Fruit fly (Drosophila melanogaster) whole organism, embryonic: ENCODE results near the gene Psn.

Experiments used
- Aef1 ChIP-seq: fragments of 200-800 bp; sonication (Bioruptor generic); IDR thresholded peaks from 3 replicates; pipeline ENCODE4 v1.3.6; 2022; ENCODE audit warnings: missing biosample characterization, missing genetic modification characterization
- C15 ChIP-seq: fragments of 200-800 bp; sonication (Bioruptor generic); IDR thresholded peaks from 3 replicates; pipeline ENCODE4 v1.3.6; 2022; ENCODE audit warnings: missing biosample characterization, missing genetic modification characterization
- CG10462 ChIP-seq: fragments of 200-800 bp; sonication (Bioruptor generic); optimal IDR thresholded peaks from 2 replicates; lab custom pipeline; 2016; ENCODE audit warnings: missing biosample characterization, missing genetic modification characterization
- CG12219 ChIP-seq: fragments of 200-800 bp; sonication (Bioruptor generic); optimal IDR thresholded peaks from 3 replicates; lab custom pipeline; 2018; ENCODE audit warnings: missing biosample characterization, mild to moderate bottlenecking, missing genetic modification characterization
- CG13123 ChIP-seq: fragments of 200-800 bp; sonication (Bioruptor generic); optimal IDR thresholded peaks from 2 replicates; lab custom pipeline; 2016; ENCODE audit warnings: missing biosample characterization, missing genetic modification characterization
- CG14014 ChIP-seq: fragments of 200-800 bp; sonication (Bioruptor generic); IDR thresholded peaks from 2 replicates; pipeline ENCODE4 v1.3.6; 2022; ENCODE audit warnings: missing biosample characterization, missing genetic modification characterization
- CG14860 ChIP-seq: fragments of 200-800 bp; sonication (Bioruptor generic); IDR thresholded peaks from 3 replicates; pipeline ENCODE4 v1.3.6; 2022; ENCODE audit warnings: missing biosample characterization, missing genetic modification characterization; ENCODE audit not compliant: partially characterized antibody
- CG16863 ChIP-seq: fragments of 200-800 bp; sonication (Bioruptor generic); optimal IDR thresholded peaks from 3 replicates; lab custom pipeline; 2016; ENCODE audit warnings: missing biosample characterization, missing genetic modification characterization
- CG18599 ChIP-seq: fragments of 200-800 bp; sonication (Bioruptor generic); optimal IDR thresholded peaks from 3 replicates; lab custom pipeline; 2017; ENCODE audit warnings: missing biosample characterization, missing genetic modification characterization, mild to moderate bottlenecking, moderate library complexity, missing genetic modification reagents
- CG2202 ChIP-seq: fragments of 200-800 bp; sonication (Bioruptor generic); optimal IDR thresholded peaks from 2 replicates; lab custom pipeline; 2018; ENCODE audit warnings: missing biosample characterization, mild to moderate bottlenecking, missing genetic modification characterization
- CG30020 ChIP-seq: fragments of 200-800 bp; optimal IDR thresholded peaks from 2 replicates; lab custom pipeline; 2019; ENCODE audit warnings: missing biosample characterization, mild to moderate bottlenecking, missing genetic modification characterization, moderate library complexity
- CG31224 ChIP-seq: fragments of 200-800 bp; sonication (Bioruptor generic); IDR thresholded peaks from 2 replicates; pipeline ENCODE4 v1.3.6; 2022; ENCODE audit warnings: missing biosample characterization, missing genetic modification characterization
- CG33213 ChIP-seq: fragments of 200-800 bp; sonication (Bioruptor generic); optimal IDR thresholded peaks from 3 replicates; lab custom pipeline; 2016; ENCODE audit warnings: missing biosample characterization, missing genetic modification characterization
- CG4360 ChIP-seq: fragments of 200-800 bp; sonication (Bioruptor generic); IDR thresholded peaks from 2 replicates; pipeline ENCODE4 v1.3.6; 2022; ENCODE audit warnings: missing biosample characterization, missing genetic modification characterization
- CG5245 ChIP-seq: fragments of 200-800 bp; sonication (Bioruptor generic); optimal IDR thresholded peaks from 3 replicates; lab custom pipeline; 2016; ENCODE audit warnings: missing biosample characterization, missing genetic modification characterization
- CG6272 ChIP-seq: fragments of 200-800 bp; sonication (Bioruptor generic); IDR thresholded peaks from 2 replicates; pipeline ENCODE4 v1.3.6; 2022; ENCODE audit warnings: missing biosample characterization, missing genetic modification characterization
- CG7786 ChIP-seq: fragments of 200-800 bp; sonication (Bioruptor generic); optimal IDR thresholded peaks from 2 replicates; lab custom pipeline; 2016; ENCODE audit warnings: missing biosample characterization, missing genetic modification characterization
- CG8388 ChIP-seq: fragments of 200-800 bp; sonication (Bioruptor generic); optimal IDR thresholded peaks from 2 replicates; lab custom pipeline; 2019; ENCODE audit warnings: missing biosample characterization, mild to moderate bottlenecking, missing genetic modification characterization, moderate library complexity
- CG8765 ChIP-seq: fragments of 200-800 bp; sonication (Bioruptor generic); IDR thresholded peaks from 2 replicates; pipeline ENCODE4 v1.3.6; 2022; ENCODE audit warnings: missing biosample characterization, missing genetic modification characterization
- CG9727 ChIP-seq: fragments of 200-800 bp; sonication (Bioruptor generic); optimal IDR thresholded peaks from 3 replicates; lab custom pipeline; 2017; ENCODE audit warnings: missing biosample characterization, mild to moderate bottlenecking, missing genetic modification characterization
- Eip74EF ChIP-seq, 2 experiments: fragments of 200-800 bp in 1 of 2; fragments of >200 bp in 1 of 2; sonication (Bioruptor generic) in 1 of 2; optimal IDR thresholded peaks; 2 replicates each; lab custom pipeline; 2017 to 2019; ENCODE audit warnings: missing biosample characterization in 2 of 2, missing genetic modification characterization in 2 of 2, mild to moderate bottlenecking in 1 of 2, moderate library complexity in 1 of 2
- Ets65A ChIP-seq: fragments of 200-800 bp; sonication (Bioruptor generic); peaks from one replicate; lab custom pipeline; 2016; ENCODE audit warnings: missing biosample characterization, missing genetic modification characterization
- HmgD ChIP-seq: fragments of 200-800 bp; sonication (Bioruptor generic); optimal IDR thresholded peaks from 3 replicates; lab custom pipeline; 2016; ENCODE audit warnings: missing biosample characterization, missing genetic modification characterization
- HmgZ ChIP-seq: fragments of 200-800 bp; sonication (Bioruptor generic); optimal IDR thresholded peaks from 2 replicates; lab custom pipeline; 2018; ENCODE audit warnings: missing biosample characterization, mild to moderate bottlenecking, missing genetic modification characterization
- Mad ChIP-seq: fragments of 200-800 bp; sonication (Bioruptor generic); optimal IDR thresholded peaks from 2 replicates; lab custom pipeline; 2016; ENCODE audit warnings: missing biosample characterization, missing genetic modification characterization
- Med ChIP-seq: fragments of 200-800 bp; sonication (Bioruptor generic); peaks from one replicate; lab custom pipeline; 2016; ENCODE audit warnings: missing biosample characterization, missing genetic modification characterization, mild to moderate bottlenecking, inconsistent platforms, moderate library complexity
- TFAM ChIP-seq: fragments of 200-800 bp; sonication (Bioruptor generic); optimal IDR thresholded peaks from 2 replicates; lab custom pipeline; 2017; ENCODE audit warnings: missing biosample characterization, missing genetic modification characterization, inconsistent platforms
- amos ChIP-seq: fragments of 200-800 bp; sonication (Bioruptor generic); IDR thresholded peaks from 2 replicates; pipeline ENCODE4 v1.3.6; 2022; ENCODE audit warnings: missing biosample characterization, missing genetic modification characterization; ENCODE audit not compliant: partially characterized antibody
- aop ChIP-seq: fragments of 200-800 bp; sonication (Bioruptor generic); IDR thresholded peaks from 2 replicates; pipeline ENCODE4 v1.3.6; 2022; ENCODE audit warnings: missing biosample characterization, missing genetic modification characterization
- bab2 ChIP-seq: fragments of 200-800 bp; sonication (Bioruptor generic); optimal IDR thresholded peaks from 2 replicates; lab custom pipeline; 2016; ENCODE audit warnings: missing biosample characterization, missing genetic modification characterization
- chinmo ChIP-seq: fragments of 200-800 bp; sonication (Bioruptor generic); IDR thresholded peaks from 4 replicates; pipeline ENCODE4 v1.3.6; 2022; ENCODE audit warnings: missing biosample characterization, missing genetic modification characterization; ENCODE audit not compliant: partially characterized antibody
- cwo ChIP-seq: fragments of 200-800 bp; sonication (Bioruptor generic); optimal IDR thresholded peaks from 3 replicates; lab custom pipeline; 2017; ENCODE audit warnings: missing biosample characterization, missing genetic modification characterization, mild to moderate bottlenecking, moderate library complexity, missing genetic modification reagents
- dan ChIP-seq: fragments of 200-800 bp; sonication (Bioruptor generic); IDR thresholded peaks from 2 replicates; pipeline ENCODE4 v1.3.6; 2022; ENCODE audit warnings: missing biosample characterization, missing genetic modification characterization
- dati ChIP-seq: fragments of 200-800 bp; sonication (Bioruptor generic); IDR thresholded peaks from 2 replicates; pipeline ENCODE4 v1.3.6; 2022; ENCODE audit warnings: missing biosample characterization, missing genetic modification characterization
- disco-r ChIP-seq: fragments of 200-800 bp; sonication (Bioruptor generic); optimal IDR thresholded peaks from 2 replicates; lab custom pipeline; 2016; ENCODE audit warnings: missing biosample characterization, missing genetic modification characterization
- dmrt99B ChIP-seq: fragments of 200-800 bp; sonication (Bioruptor generic); optimal IDR thresholded peaks from 2 replicates; lab custom pipeline; 2018; ENCODE audit warnings: missing biosample characterization, mild to moderate bottlenecking, missing genetic modification characterization, moderate library complexity
- dpn ChIP-seq, 2 experiments: fragments of 200-800 bp; sonication (Bioruptor generic); optimal IDR thresholded peaks; 3 replicates each; lab custom pipeline; 2016; ENCODE audit warnings: missing biosample characterization in 2 of 2, missing genetic modification characterization in 2 of 2
- emc ChIP-seq: fragments of 200-800 bp; sonication (Bioruptor generic); optimal IDR thresholded peaks from 2 replicates; lab custom pipeline; 2016; ENCODE audit warnings: missing biosample characterization, missing genetic modification characterization
- gcm ChIP-seq: fragments of 200-800 bp; sonication (Bioruptor generic); optimal IDR thresholded peaks from 2 replicates; lab custom pipeline; 2019; ENCODE audit warnings: missing biosample characterization, mild to moderate bottlenecking, missing genetic modification characterization, moderate library complexity
- gt ChIP-seq: fragments of 200-800 bp; sonication (Bioruptor generic); IDR thresholded peaks from 2 replicates; pipeline ENCODE4 v1.3.6; 2022; ENCODE audit warnings: missing biosample characterization, missing genetic modification characterization
- jing ChIP-seq: fragments of 200-800 bp; sonication (Bioruptor generic); optimal IDR thresholded peaks from 2 replicates; lab custom pipeline; 2018; ENCODE audit warnings: missing biosample characterization, mild to moderate bottlenecking, missing genetic modification characterization
- nmo ChIP-seq: fragments of 200-800 bp; sonication (Bioruptor generic); optimal IDR thresholded peaks from 2 replicates; lab custom pipeline; 2018; ENCODE audit warnings: missing biosample characterization, mild to moderate bottlenecking, missing genetic modification characterization, moderate library complexity
- nom ChIP-seq: fragments of 200-800 bp; sonication (Bioruptor generic); optimal IDR thresholded peaks from 2 replicates; lab custom pipeline; 2017; ENCODE audit warnings: missing biosample characterization, missing genetic modification characterization, mild to moderate bottlenecking, moderate library complexity, missing genetic modification reagents
- otp ChIP-seq: fragments of 200-800 bp; sonication (Bioruptor generic); IDR thresholded peaks from 3 replicates; pipeline ENCODE4, ENCODE4 v1.3.6; 2022; ENCODE audit warnings: missing biosample characterization, missing genetic modification characterization
- repo ChIP-seq: fragments of 200-800 bp; sonication (Bioruptor generic); optimal IDR thresholded peaks from 2 replicates; lab custom pipeline; 2016; ENCODE audit warnings: missing biosample characterization, missing genetic modification characterization
- salm ChIP-seq: fragments of 200-800 bp; sonication (Bioruptor generic); optimal IDR thresholded peaks from 2 replicates; lab custom pipeline; 2018; ENCODE audit warnings: missing biosample characterization, mild to moderate bottlenecking, missing genetic modification characterization
- tio ChIP-seq: fragments of 200-800 bp; sonication (Bioruptor generic); optimal IDR thresholded peaks from 2 replicates; lab custom pipeline; 2017; ENCODE audit warnings: missing biosample characterization, missing genetic modification characterization, inconsistent platforms
- trem ChIP-seq: fragments of 200-800 bp; optimal IDR thresholded peaks from 3 replicates; lab custom pipeline; 2019; ENCODE audit warnings: missing biosample characterization, mild to moderate bottlenecking, missing genetic modification characterization, moderate library complexity
- twi ChIP-seq: fragments of 200-800 bp; optimal IDR thresholded peaks from 2 replicates; lab custom pipeline; 2019; ENCODE audit warnings: missing biosample characterization, mild to moderate bottlenecking, missing genetic modification characterization, moderate library complexity
- unc-4 ChIP-seq: fragments of 200-800 bp; sonication (Bioruptor generic); IDR thresholded peaks from 2 replicates; pipeline ENCODE4 v1.3.6; 2022; ENCODE audit warnings: missing biosample characterization, missing genetic modification characterization; ENCODE audit not compliant: partially characterized antibody
- zf30C ChIP-seq: fragments of 200-800 bp; sonication (Bioruptor generic); optimal IDR thresholded peaks from 3 replicates; lab custom pipeline; 2018; ENCODE audit warnings: missing biosample characterization, mild to moderate bottlenecking, missing genetic modification characterization
- zfh2 ChIP-seq: fragments of 200-800 bp; sonication (Bioruptor generic); optimal IDR thresholded peaks from 2 replicates; lab custom pipeline; 2016; ENCODE audit warnings: missing biosample characterization, missing genetic modification characterization

Psn gene

dm6 chr3L:20447337-20447736 is 15.1 kb downstream of the Psn start (continued):
- TF ChIP-seq tio (GFP tag; lab: Kevin White, UChicago) (no peak), CG31224 (no peak), dmrt99B (peak; percentile 50), CG12219 (no peak), CG5245 (GFP tag; lab: Kevin White, UChicago) (no peak), Mad (GFP tag; lab: Kevin White, UChicago) (no peak), unc-4 (no peak), twi (tag; lab: Kevin White, UChicago) (no peak), CG14860 (GFP tag; lab: Robert Waterston, UW) (no peak), gt (GFP tag; lab: Robert Waterston, UW) (no peak), Eip74EF (GFP tag; optimal IDR thresholded peaks at IDR 0.05; lab: Kevin White, UChicago) (no peak), repo (GFP tag; lab: Kevin White, UChicago) (no peak), C15 (GFP tag; lab: Robert Waterston, UW) (no peak), otp (GFP tag; lab: Robert Waterston, UW) (no peak), jing (GFP tag; lab: Kevin White, UChicago) (no peak), CG7786 (no peak), CG10462 (GFP tag; lab: Kevin White, UChicago) (no peak), CG30020 (no peak), salm (no peak), dati (no peak), CG9727 (peak; percentile 37), CG8765 (GFP tag; lab: Robert Waterston, UW) (no peak), cwo (GFP tag; lab: Kevin White, UChicago) (no peak), gcm (GFP tag; lab: Kevin White, UChicago) (no peak), trem (peak; percentile 13), CG18599 (no peak), nom (no peak), CG4360 (GFP tag; lab: Robert Waterston, UW) (no peak), CG16863 (no peak), HmgZ (tag; lab: Kevin White, UChicago) (no peak), dan (no peak), Ets65A (no peak), nmo (GFP tag; lab: Kevin White, UChicago) (peak; percentile 58), CG13123 (GFP tag; lab: Kevin White, UChicago) (no peak), CG33213 (no peak), CG14014 (GFP tag; lab: Robert Waterston, UW) (no peak), disco-r (GFP tag; lab: Kevin White, UChicago) (no peak), zfh2 (GFP tag; lab: Kevin White, UChicago) (no peak), Med (peak; percentile 55), CG6272 (GFP tag; lab: Robert Waterston, UW) (no peak), CG8388 (GFP tag; lab: Kevin White, UChicago) (peak; percentile 35), HmgD (GFP tag; lab: Kevin White, UChicago) (no peak), bab2 (GFP tag; lab: Kevin White, UChicago) (no peak), aop (no peak), amos (GFP tag; lab: Robert Waterston, UW) (no peak), TFAM (GFP tag; lab: Kevin White, UChicago) (no peak), chinmo (GFP tag; lab: Robert Waterston, UW) (no peak), dpn (GFP tag; optimal IDR thresholded peaks at IDR 0.05; lab: Kevin White, UChicago) (peak in 1 of 2 experiments; percentile 22), zf30C (no peak), Aef1 (GFP tag; lab: Robert Waterston, UW) (no peak), emc (GFP tag; lab: Kevin White, UChicago) (no peak), CG2202 (tag; lab: Kevin White, UChicago) (no peak)
